Worm (Caenorhabditis elegans): ENCODE measurements around the gene chil-15.
"Not testable (repeated sequence)": the region's sequence is repeated elsewhere in the genome, so short reads cannot be mapped to it uniquely, and the experiment has no call there.

chil-15 gene

DNA sequence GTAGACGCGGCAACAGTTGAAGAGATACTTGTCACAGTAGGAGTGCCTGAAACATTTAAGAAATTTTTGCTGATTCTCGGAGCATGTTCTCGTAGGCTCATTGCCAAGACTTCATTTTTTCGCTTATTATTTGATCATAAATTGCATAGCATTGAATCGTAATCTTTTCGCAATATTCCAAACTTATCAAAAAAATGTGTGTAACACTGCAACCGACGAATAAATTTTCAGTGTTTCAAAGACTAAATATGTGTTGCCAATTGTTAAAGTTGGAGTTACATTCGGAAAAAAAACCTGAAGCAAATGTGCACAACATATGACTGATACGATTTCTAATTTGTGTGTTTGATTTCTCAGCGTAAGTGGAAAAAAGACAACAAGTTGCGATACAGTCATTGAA lies 16.0 kb upstream of the chil-15 start, which contains the start of gene R09D1.14:
TSS of gene R09D1.14 (minus strand) at position 101 of the 400 bp plus-strand sequence.
- not testable (repeated sequence) for TF ChIP-seq ztf-4, nhr-77, jun-1 (tag; optimal IDR thresholded peaks at IDR 0.05)

ce11 chrII:9454304-9454703 lies 10.9 kb upstream of the chil-15 start, which contains the start of gene chil-19:
Gene chil-19, minus strand, starts transcription at chrII:9454404.
- TF ChIP-seq hmg-11 (tag; optimal IDR thresholded peaks at IDR 0.05) (no peak), nhr-76 (tag; optimal IDR thresholded peaks at IDR 0.05) (no peak), nhr-237 (tag; optimal IDR thresholded peaks at IDR 0.05) (no peak), elt-3 (tag; optimal IDR thresholded peaks at IDR 0.05) (no peak)

ce11 chrII:9452172-9452571 lies 8.8 kb upstream of the chil-15 start, which contains the start of gene R09D1.12:
Gene R09D1.12, minus strand, starts transcription at chrII:9452272.
- not testable (repeated sequence) for TF ChIP-seq nhr-77, ceh-16, nhr-67 (tag; optimal IDR thresholded peaks at IDR 0.05)

DNA sequence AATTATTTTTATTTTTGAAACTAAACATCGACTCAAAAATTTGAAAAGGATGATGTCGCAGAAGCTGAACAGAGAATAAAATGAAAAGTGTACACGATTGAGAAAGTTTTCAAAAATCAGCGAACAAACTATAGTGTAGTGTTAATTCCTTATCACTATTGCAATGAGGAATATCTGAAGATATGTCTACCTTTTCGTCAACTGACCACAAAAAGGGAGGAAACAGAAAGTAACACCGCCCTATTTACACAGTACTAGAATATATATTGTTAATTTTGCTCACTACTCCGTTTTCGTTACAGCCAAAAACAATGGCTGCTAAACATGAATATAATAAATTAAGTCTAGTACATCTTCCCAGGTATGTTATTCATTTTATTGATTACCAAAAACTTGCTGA lies 4.5 kb upstream of the chil-15 start, which contains the start of gene chil-18:
TSS of gene chil-18 (plus strand) at position 301 of the 400 bp plus-strand sequence.
- TF ChIP-seq elt-2 (tag; optimal IDR thresholded peaks at IDR 0.05) (no peak), mdl-1 (tag; optimal IDR thresholded peaks at IDR 0.05) (no peak), ztf-11 (tag; optimal IDR thresholded peaks at IDR 0.05) (no peak), nhr-28 (tag; optimal IDR thresholded peaks at IDR 0.05) (no peak), nfya-1 (tag; optimal IDR thresholded peaks at IDR 0.05; ENCODE audit: insufficient read depth) (no peak), tbx-2 (tag; optimal IDR thresholded peaks at IDR 0.05) (no peak), eor-1 (tag; optimal IDR thresholded peaks at IDR 0.05) (no peak), sea-2 (GFP tag; optimal IDR thresholded peaks at IDR 0.05) (no peak), pha-4 (tag; optimal IDR thresholded peaks at IDR 0.05) (no peak), ceh-16 (tag; optimal IDR thresholded peaks at IDR 0.05) (no peak), elt-1 (tag; optimal IDR thresholded peaks at IDR 0.05) (no peak), ceh-28 (tag; optimal IDR thresholded peaks at IDR 0.05) (no peak), jun-1 (tag; optimal IDR thresholded peaks at IDR 0.05) (no peak)

- no peak for TF ChIP-seq nhr-76 (tag; optimal IDR thresholded peaks at IDR 0.05)
- TF ChIP-seq elt-3 (tag; optimal IDR thresholded peaks at IDR 0.05), result no peak
Observed at ce11 chrII:9445368-9445767, 1.9 kb upstream of the chil-15 start, which contains the start of gene R09D1.13. Gene R09D1.13, minus strand, starts transcription at chrII:9445468.

DNA sequence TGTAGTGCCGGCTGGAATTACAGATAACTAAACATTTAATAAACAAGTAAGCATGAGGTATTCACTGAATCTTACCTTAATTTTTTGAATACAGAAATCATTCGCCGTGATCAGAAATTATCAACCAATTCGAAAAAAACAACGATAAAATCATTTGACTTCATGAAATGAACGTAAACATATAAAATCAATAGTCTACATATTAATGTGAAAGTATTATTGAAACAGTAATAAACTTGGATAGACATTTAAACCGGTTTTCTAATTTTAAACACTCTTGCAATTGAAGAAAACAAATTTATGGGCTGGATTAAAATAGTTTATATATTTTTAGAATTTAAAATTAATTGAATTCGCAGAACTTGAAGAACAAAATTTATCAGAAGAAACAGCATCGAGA lies 1.6 kb downstream of the chil-15 start, which contains the start of gene chil-16:
TSS of gene chil-16 (minus strand) at position 101 of the 400 bp plus-strand sequence.
- TF ChIP-seq sea-2 (GFP tag; optimal IDR thresholded peaks at IDR 0.05) (no peak), aly-2 (tag; optimal IDR thresholded peaks at IDR 0.05) (no peak), ama-1 (optimal IDR thresholded peaks at IDR 0.05) (no peak), nhr-67 (tag; optimal IDR thresholded peaks at IDR 0.05) (no peak), fkh-2 (tag; optimal IDR thresholded peaks at IDR 0.05) (no peak), ceh-28 (tag; optimal IDR thresholded peaks at IDR 0.05) (no peak), fos-1 (tag; optimal IDR thresholded peaks at IDR 0.05) (no peak), nfya-1 (tag; optimal IDR thresholded peaks at IDR 0.05; ENCODE audit: insufficient read depth) (no peak), unc-62 (GFP tag; optimal IDR thresholded peaks at IDR 0.05) (no peak), zag-1 (tag; optimal IDR thresholded peaks at IDR 0.05) (no peak), lin-39 (tag; optimal IDR thresholded peaks at IDR 0.05) (no peak), unc-39 (tag; optimal IDR thresholded peaks at IDR 0.05) (no peak), snpc-4 (tag; optimal IDR thresholded peaks at IDR 0.05) (no peak), mdl-1 (tag; optimal IDR thresholded peaks at IDR 0.05) (no peak), nhr-77 (tag; optimal IDR thresholded peaks at IDR 0.05) (no peak), pha-4 (tag; optimal IDR thresholded peaks at IDR 0.05) (no peak)

DNA sequence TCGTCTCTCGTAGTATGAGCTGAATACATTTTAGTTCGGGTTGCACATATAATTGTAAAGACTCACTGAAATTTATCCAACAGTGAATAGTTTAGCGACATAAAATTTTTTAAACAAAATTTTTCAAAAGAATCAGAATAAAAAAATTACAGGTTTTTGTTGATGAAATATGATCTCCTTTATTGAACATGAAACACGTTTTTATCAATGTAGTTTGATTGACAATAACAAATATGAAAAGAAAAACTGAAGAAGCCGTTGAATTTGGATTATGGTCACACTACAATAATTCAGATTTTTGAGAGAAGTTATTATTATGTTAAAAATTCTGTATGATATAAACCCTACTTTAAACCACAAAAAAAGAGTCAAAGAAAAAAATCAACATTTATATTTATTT lies 3.4 kb downstream of the chil-15 start, which contains the start of gene chil-17:
TSS of gene chil-17 (minus strand) at position 101 of the 400 bp plus-strand sequence.
- TF ChIP-seq tbx-2 (tag; optimal IDR thresholded peaks at IDR 0.05), result no peak
- TF ChIP-seq mml-1 (tag; optimal IDR thresholded peaks at IDR 0.05), result no peak
- TF ChIP-seq egl-5 (tag; optimal IDR thresholded peaks at IDR 0.05), result no peak
- no peak for TF ChIP-seq nhr-25 (tag; optimal IDR thresholded peaks at IDR 0.05)
- TF ChIP-seq lin-39 (tag; optimal IDR thresholded peaks at IDR 0.05), result no peak
- no peak for TF ChIP-seq nhr-12 (tag; optimal IDR thresholded peaks at IDR 0.05)
- no peak for TF ChIP-seq nfya-1 (tag; optimal IDR thresholded peaks at IDR 0.05; ENCODE audit: insufficient read depth)
- no peak for TF ChIP-seq lin-15B (tag; optimal IDR thresholded peaks at IDR 0.05)
- no peak for TF ChIP-seq elt-2 (tag; optimal IDR thresholded peaks at IDR 0.05)
- TF ChIP-seq nhr-11 (tag; optimal IDR thresholded peaks at IDR 0.05), result no peak
- TF ChIP-seq elt-3 (tag; optimal IDR thresholded peaks at IDR 0.05), result no peak

All from whole organism, L3 larva.